Worm (Caenorhabditis elegans) whole organism, L2 larva: ENCODE data around the gene uba-1.

Experiments
- C34F6.9 ChIP-seq: fragments of 150-350 bp; optimal IDR thresholded peaks from 2 replicates; lab custom pipeline; 2014; ENCODE audit warnings: missing biosample characterization, missing genetic modification characterization
- F13H6.1 ChIP-seq: sonication (generic microtip); optimal IDR thresholded peaks from 2 replicates; lab custom pipeline; 2016; ENCODE audit warnings: missing genetic modification characterization, missing compliant biosample characterization
- R02D3.7 ChIP-seq: fragments of 150-350 bp; optimal IDR thresholded peaks from 2 replicates; lab custom pipeline; 2014; ENCODE audit warnings: missing biosample characterization, missing genetic modification characterization
- Y55F3AM.14 ChIP-seq: fragments of 200-800 bp; sonication (Bioruptor generic); optimal IDR thresholded peaks from 2 replicates; lab custom pipeline; 2018; ENCODE audit warnings: mild to moderate bottlenecking, missing genetic modification characterization, missing compliant biosample characterization
- ZK546.5 ChIP-seq: sonication (generic microtip); optimal IDR thresholded peaks from 2 replicates; lab custom pipeline; 2017; ENCODE audit warnings: missing biosample characterization, missing genetic modification characterization
- alr-1 ChIP-seq: fragments of 150-350 bp; optimal IDR thresholded peaks from 2 replicates; lab custom pipeline; 2014; ENCODE audit warnings: missing biosample characterization, missing genetic modification characterization
- aly-2 ChIP-seq: fragments of 150-350 bp; optimal IDR thresholded peaks from 2 replicates; lab custom pipeline; 2014; ENCODE audit warnings: missing biosample characterization, missing genetic modification characterization
- ama-1 ChIP-seq: fragments of 150-350 bp; optimal IDR thresholded peaks from 2 replicates; lab custom pipeline; 2018; ENCODE audit warnings: inconsistent platforms
- blmp-1 ChIP-seq: sonication (generic microtip); optimal IDR thresholded peaks from 2 replicates; lab custom pipeline; 2017; ENCODE audit warnings: missing genetic modification characterization, mild to moderate bottlenecking, missing compliant biosample characterization, antibody characterized with exemption, moderate library complexity; ENCODE audit not compliant: insufficient read depth
- ceh-16 ChIP-seq: fragments of 150-350 bp; optimal IDR thresholded peaks from 2 replicates; lab custom pipeline; 2014; ENCODE audit warnings: missing biosample characterization, missing genetic modification characterization
- ceh-82 ChIP-seq: fragments of 150-350 bp; optimal IDR thresholded peaks from 2 replicates; lab custom pipeline; 2014; ENCODE audit warnings: missing biosample characterization, missing genetic modification characterization
- crh-2 ChIP-seq: sonication (generic microtip); optimal IDR thresholded peaks from 2 replicates; lab custom pipeline; 2017; ENCODE audit warnings: missing biosample characterization, missing genetic modification characterization
- dmd-4 ChIP-seq: sonication (generic microtip); optimal IDR thresholded peaks from 2 replicates; lab custom pipeline; 2017; ENCODE audit warnings: missing biosample characterization, missing genetic modification characterization
- egl-27 ChIP-seq: sonication (generic microtip); optimal IDR thresholded peaks from 3 replicates; lab custom pipeline; 2017; ENCODE audit warnings: missing biosample characterization, missing genetic modification reagents, missing genetic modification characterization
- elt-1 ChIP-seq: fragments of 150-350 bp; optimal IDR thresholded peaks from 2 replicates; lab custom pipeline; 2014; ENCODE audit warnings: missing biosample characterization, missing genetic modification characterization
- elt-3 ChIP-seq: sonication (generic microtip); optimal IDR thresholded peaks from 2 replicates; lab custom pipeline; 2017; ENCODE audit warnings: missing biosample characterization, missing genetic modification characterization
- fos-1 ChIP-seq: fragments of 150-350 bp; optimal IDR thresholded peaks from 2 replicates; lab custom pipeline; 2014; ENCODE audit warnings: missing biosample characterization, missing genetic modification characterization
- gmeb-1 ChIP-seq: fragments of 150-350 bp; optimal IDR thresholded peaks from 2 replicates; lab custom pipeline; 2014; ENCODE audit warnings: missing biosample characterization, missing genetic modification characterization
- lin-11 ChIP-seq: fragments of 150-350 bp; sonication (generic microtip); optimal IDR thresholded peaks from 2 replicates; lab custom pipeline; 2014; ENCODE audit warnings: missing biosample characterization, missing genetic modification characterization, inconsistent platforms, mixed read lengths
- lin-13 ChIP-seq: fragments of 150-350 bp; optimal IDR thresholded peaks from 2 replicates; lab custom pipeline; 2014; ENCODE audit warnings: missing biosample characterization, missing genetic modification reagents, missing genetic modification characterization
- lin-39 ChIP-seq: fragments of 150-350 bp; optimal IDR thresholded peaks from 2 replicates; lab custom pipeline; 2014; ENCODE audit warnings: missing biosample characterization, missing genetic modification reagents, missing genetic modification characterization
- lsy-2 ChIP-seq, 2 experiments: fragments of 150-350 bp in 1 of 2; sonication (generic microtip) in 1 of 2; optimal IDR thresholded peaks; 2 replicates each; lab custom pipeline; 2014 to 2017; ENCODE audit warnings: missing biosample characterization in 2 of 2, missing genetic modification characterization in 2 of 2
- mab-5 ChIP-seq: fragments of 150-350 bp; optimal IDR thresholded peaks from 2 replicates; lab custom pipeline; 2014; ENCODE audit warnings: missing biosample characterization, missing genetic modification characterization
- mbf-1 ChIP-seq: sonication (generic microtip); optimal IDR thresholded peaks from 2 replicates; lab custom pipeline; 2017; ENCODE audit warnings: missing biosample characterization, missing genetic modification characterization
- mdl-1 ChIP-seq, 2 experiments: fragments of 150-350 bp in 1 of 2; sonication (generic microtip) in 1 of 2; optimal IDR thresholded peaks; 2 replicates each; lab custom pipeline; 2017; ENCODE audit warnings: missing biosample characterization in 2 of 2, missing genetic modification characterization in 2 of 2
- nhr-10 ChIP-seq: sonication (generic microtip); optimal IDR thresholded peaks from 2 replicates; lab custom pipeline; 2017; ENCODE audit warnings: missing biosample characterization, missing genetic modification characterization
- nhr-11 ChIP-seq: fragments of 150-350 bp; optimal IDR thresholded peaks from 2 replicates; lab custom pipeline; 2014; ENCODE audit warnings: missing biosample characterization, missing genetic modification characterization
- nhr-12 ChIP-seq: fragments of 150-350 bp; optimal IDR thresholded peaks from 2 replicates; lab custom pipeline; 2014; ENCODE audit warnings: missing biosample characterization, missing genetic modification characterization
- nhr-129 ChIP-seq: fragments of 150-350 bp; optimal IDR thresholded peaks from 2 replicates; lab custom pipeline; 2014; ENCODE audit warnings: missing biosample characterization, missing genetic modification characterization
- nhr-21 ChIP-seq: fragments of 150-350 bp; optimal IDR thresholded peaks from 2 replicates; lab custom pipeline; 2014; ENCODE audit warnings: missing biosample characterization, missing genetic modification characterization
- nhr-23 ChIP-seq: fragments of 150-350 bp; optimal IDR thresholded peaks from 2 replicates; lab custom pipeline; 2014; ENCODE audit warnings: missing biosample characterization, missing genetic modification reagents, missing genetic modification characterization
- nhr-237 ChIP-seq: fragments of 150-350 bp; optimal IDR thresholded peaks from 2 replicates; lab custom pipeline; 2014; ENCODE audit warnings: missing biosample characterization, missing genetic modification characterization
- nhr-25 ChIP-seq: fragments of 150-350 bp; sonication (generic microtip); optimal IDR thresholded peaks from 3 replicates; lab custom pipeline; 2014; ENCODE audit warnings: missing biosample characterization, missing genetic modification characterization
- nhr-6 ChIP-seq: fragments of 150-350 bp; optimal IDR thresholded peaks from 2 replicates; lab custom pipeline; 2014; ENCODE audit warnings: missing biosample characterization, missing genetic modification characterization
- nhr-77 ChIP-seq: fragments of 150-350 bp; optimal IDR thresholded peaks from 2 replicates; lab custom pipeline; 2014; ENCODE audit warnings: missing biosample characterization, missing genetic modification characterization
- peb-1 ChIP-seq: fragments of 150-350 bp; optimal IDR thresholded peaks from 2 replicates; lab custom pipeline; 2014; ENCODE audit warnings: missing biosample characterization, missing genetic modification characterization
- sem-4 ChIP-seq: fragments of 150-350 bp; optimal IDR thresholded peaks from 2 replicates; lab custom pipeline; 2014; ENCODE audit warnings: missing biosample characterization, missing genetic modification reagents, missing genetic modification characterization
- skn-1 ChIP-seq: sonication (generic microtip); optimal IDR thresholded peaks from 2 replicates; lab custom pipeline; 2017; ENCODE audit warnings: missing biosample characterization, missing genetic modification characterization
- sma-3 ChIP-seq: sonication (generic microtip); optimal IDR thresholded peaks from 2 replicates; lab custom pipeline; 2016; ENCODE audit warnings: missing genetic modification reagents, missing genetic modification characterization, missing compliant biosample characterization
- sma-9 ChIP-seq, 2 experiments: fragments of 150-350 bp in 1 of 2; sonication (generic microtip) in 1 of 2; optimal IDR thresholded peaks; 2 replicates each; lab custom pipeline; 2014 to 2016; ENCODE audit warnings: missing genetic modification characterization in 2 of 2, mild to moderate bottlenecking in 1 of 2, missing biosample characterization in 1 of 2, missing compliant biosample characterization in 1 of 2, missing genetic modification reagents in 1 of 2, moderate library complexity in 1 of 2
- snpc-4 ChIP-seq: fragments of 150-350 bp; optimal IDR thresholded peaks from 2 replicates; lab custom pipeline; 2014; ENCODE audit warnings: missing biosample characterization, missing genetic modification characterization
- unc-39 ChIP-seq: fragments of 150-350 bp; optimal IDR thresholded peaks from 2 replicates; lab custom pipeline; 2014; ENCODE audit warnings: missing biosample characterization, missing genetic modification characterization
- unc-55 ChIP-seq: fragments of 150-350 bp; sonication (generic microtip); optimal IDR thresholded peaks from 3 replicates; lab custom pipeline; 2014; ENCODE audit warnings: missing biosample characterization, missing genetic modification reagents, missing genetic modification characterization
- unc-62 ChIP-seq: fragments of 150-350 bp; optimal IDR thresholded peaks from 2 replicates; lab custom pipeline; 2014; ENCODE audit warnings: missing biosample characterization, missing genetic modification reagents, missing genetic modification characterization
- zag-1 ChIP-seq: fragments of 150-350 bp; optimal IDR thresholded peaks from 2 replicates; lab custom pipeline; 2014; ENCODE audit warnings: missing biosample characterization, missing genetic modification characterization
- ztf-1 ChIP-seq: fragments of 200-800 bp; sonication (Bioruptor generic); conservative IDR thresholded peaks from 2 replicates; pipeline ENCODE4 v1.3.6; 2022; ENCODE audit warnings: missing genetic modification characterization, missing compliant biosample characterization
- ztf-11 ChIP-seq: sonication (generic microtip); optimal IDR thresholded peaks from 2 replicates; lab custom pipeline; 2017; ENCODE audit warnings: missing biosample characterization, missing genetic modification characterization
- ztf-4 ChIP-seq: fragments of 150-350 bp; optimal IDR thresholded peaks from 2 replicates; lab custom pipeline; 2014; ENCODE audit warnings: missing biosample characterization, missing genetic modification characterization

The uba-1 gene

DNA sequence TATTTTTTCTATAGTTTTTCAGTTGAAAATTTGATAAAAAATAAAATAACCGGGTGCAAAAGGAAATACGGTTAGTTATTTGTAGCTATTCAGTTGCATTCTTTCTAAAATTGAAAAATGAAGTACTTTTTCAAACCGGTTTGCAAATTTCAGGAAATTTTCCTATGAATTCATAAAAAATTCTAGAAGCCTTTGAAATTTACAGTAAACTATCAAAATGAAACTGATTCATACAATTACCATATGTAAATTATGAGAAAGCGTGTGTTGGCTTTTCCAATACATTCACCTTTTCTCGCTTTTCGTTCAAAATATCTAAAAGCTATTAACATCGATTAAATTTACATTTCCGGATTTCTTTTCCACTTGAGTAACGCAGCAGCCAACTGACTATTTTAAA lies 22.2 kb upstream of the uba-1 start, which contains the start of gene ent-7:
TSS of gene ent-7 (plus strand) at position 301 of the 400 bp plus-strand sequence.
- TF ChIP-seq nhr-12 (no peak), egl-27 (tag; lab: Kevin White, UChicago) (no peak), C34F6.9 (no peak), alr-1 (tag; lab: Kevin White, UChicago) (no peak), mdl-1 (tag; optimal IDR thresholded peaks at IDR 0.05; lab: Kevin White, UChicago) (no peak), crh-2 (no peak), ztf-1 (GFP tag; lab: Robert Waterston, UW) (no peak), F13H6.1 (no peak), zag-1 (tag; lab: Kevin White, UChicago) (no peak), nhr-129 (tag; lab: Kevin White, UChicago) (no peak), ZK546.5 (tag; lab: Kevin White, UChicago) (no peak)
- TF ChIP-seq, all 48 proteins: peak for 0

DNA sequence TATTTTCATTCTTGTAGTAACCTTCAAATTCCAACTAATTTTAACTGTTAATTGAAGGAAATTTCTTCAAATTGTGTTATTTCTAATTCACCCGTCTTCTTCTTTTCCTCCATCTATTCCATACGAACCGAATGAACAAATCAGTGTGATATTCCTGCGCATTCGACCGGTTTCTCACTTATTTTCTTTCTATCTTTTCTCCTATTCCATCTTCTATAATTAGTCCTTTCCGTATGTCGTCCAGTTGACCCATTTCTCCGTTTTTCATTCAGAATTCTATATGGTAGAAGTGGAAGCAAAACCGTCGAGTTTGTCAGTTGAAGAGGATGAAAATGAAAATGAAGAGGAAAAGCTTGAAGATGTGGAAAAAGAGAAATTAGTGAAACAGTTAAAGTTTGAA lies 14.8 kb upstream of the uba-1 start, which contains the start of gene magu-4:
TSS of gene magu-4 (plus strand) at position 218 of the 400 bp plus-strand sequence.
- TF ChIP-seq zag-1 (tag; lab: Kevin White, UChicago) (no peak), elt-1 (tag; lab: Kevin White, UChicago) (no peak), mdl-1 (tag; optimal IDR thresholded peaks at IDR 0.05; lab: Kevin White, UChicago) (no peak), ceh-16 (tag; lab: Kevin White, UChicago) (no peak), ama-1 (lab: Kevin White, UChicago) (no peak), nhr-25 (peak; percentile 17), fos-1 (tag; lab: Kevin White, UChicago) (no peak), lin-13 (GFP tag; lab: Kevin White, UChicago) (no peak), ztf-1 (GFP tag; lab: Robert Waterston, UW) (no peak)

DNA sequence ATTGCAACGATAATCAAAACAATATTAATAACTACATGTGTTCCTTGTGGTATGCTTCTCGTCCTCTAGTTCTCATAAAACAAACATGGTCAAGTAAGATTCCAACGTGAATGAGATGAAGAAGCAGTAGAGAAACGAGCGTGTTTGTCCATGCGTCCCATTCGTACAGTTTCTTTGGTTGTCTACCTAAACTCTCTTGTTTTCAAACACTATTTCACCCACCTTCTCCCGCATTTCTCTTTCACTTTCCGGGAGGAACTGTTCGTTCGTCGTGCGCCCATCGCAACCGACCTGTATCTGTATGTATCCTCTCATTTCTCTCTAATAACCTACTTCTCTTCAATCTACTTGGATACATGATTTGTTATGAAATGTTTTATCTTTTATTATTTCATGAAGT lies 13.0 kb upstream of the uba-1 start:
- TF ChIP-seq ama-1 (lab: Kevin White, UChicago) = no peak
- TF ChIP-seq sma-9 (GFP tag; optimal IDR thresholded peaks at IDR 0.05; lab: Kevin White, UChicago) = no peak
- no peak for TF ChIP-seq sma-9 (tag; optimal IDR thresholded peaks at IDR 0.05; lab: Kevin White, UChicago)
- TF ChIP-seq blmp-1 (tag; lab: Kevin White, UChicago) = peak; percentile 93
- no peak for TF ChIP-seq nhr-10 (tag; lab: Kevin White, UChicago)
- TF ChIP-seq ztf-4 (tag; lab: Kevin White, UChicago) = no peak
- TF ChIP-seq lin-11 (tag; lab: Kevin White, UChicago) = no peak
- TF ChIP-seq snpc-4 (tag; lab: Kevin White, UChicago) = no peak
- TF ChIP-seq nhr-129 (tag; lab: Kevin White, UChicago) = peak; percentile 11
- no peak for TF ChIP-seq peb-1 (tag; lab: Kevin White, UChicago)
- no peak for TF ChIP-seq lin-13 (GFP tag; lab: Kevin White, UChicago)
- no peak for TF ChIP-seq alr-1 (tag; lab: Kevin White, UChicago)
- no peak for TF ChIP-seq Y55F3AM.14 (GFP tag; lab: Kevin White, UChicago)
- no peak for TF ChIP-seq nhr-23 (tag; lab: Kevin White, UChicago)
- peak; percentile 37 for TF ChIP-seq sma-3
- TF ChIP-seq F13H6.1 = peak; percentile 43
- no peak for TF ChIP-seq ceh-16 (tag; lab: Kevin White, UChicago)
- TF ChIP-seq nhr-77 (tag; lab: Kevin White, UChicago) = no peak
- peak in 1 of 2 experiments; percentile 19 for TF ChIP-seq mdl-1 (tag; optimal IDR thresholded peaks at IDR 0.05; lab: Kevin White, UChicago)
- peak; percentile 8 for TF ChIP-seq C34F6.9
- TF ChIP-seq zag-1 (tag; lab: Kevin White, UChicago) = no peak
- no peak for TF ChIP-seq R02D3.7 (tag; lab: Kevin White, UChicago)
- no peak for TF ChIP-seq aly-2
- TF ChIP-seq lsy-2 (tag; optimal IDR thresholded peaks at IDR 0.05; lab: Kevin White, UChicago) = peak in 1 of 2 experiments; percentile 9
- TF ChIP-seq mab-5 = no peak
- no peak for TF ChIP-seq gmeb-1 (tag; lab: Kevin White, UChicago)
- TF ChIP-seq ztf-1 (GFP tag; lab: Robert Waterston, UW) = no peak
- TF ChIP-seq ceh-82 = no peak
- TF ChIP-seq nhr-25 = peak; percentile 60
- no peak for TF ChIP-seq nhr-6 (tag; lab: Kevin White, UChicago)
- no peak for TF ChIP-seq unc-39
- no peak for TF ChIP-seq ZK546.5 (tag; lab: Kevin White, UChicago)
- no peak for TF ChIP-seq lin-39 (tag; lab: Kevin White, UChicago)
- no peak for TF ChIP-seq sem-4 (tag; lab: Kevin White, UChicago)
- no peak for TF ChIP-seq skn-1
- peak; percentile 60 for TF ChIP-seq crh-2
- TF ChIP-seq unc-55 (GFP tag; lab: Kevin White, UChicago) = no peak
- no peak for TF ChIP-seq nhr-11 (tag; lab: Kevin White, UChicago)
- no peak for TF ChIP-seq dmd-4 (tag; lab: Kevin White, UChicago)
- TF ChIP-seq nhr-21 = peak; percentile 64
- TF ChIP-seq egl-27 (tag; lab: Kevin White, UChicago) = no peak
- no peak for TF ChIP-seq elt-3 (tag; lab: Kevin White, UChicago)
- no peak for TF ChIP-seq unc-62 (GFP tag; lab: Kevin White, UChicago)
- TF ChIP-seq mbf-1 (tag; lab: Kevin White, UChicago) = no peak
- no peak for TF ChIP-seq ztf-11
- TF ChIP-seq fos-1 (tag; lab: Kevin White, UChicago) = peak; percentile 46
- TF ChIP-seq nhr-237 = no peak
